Worm (Caenorhabditis elegans): ENCODE measurements around the gene klp-4.

ce11 chrX:3190193-3190592 lies 11.7 kb upstream of the klp-4 start:
- no peak for TF ChIP-seq med-1 (GFP tag; optimal IDR thresholded peaks at IDR 0.05; ENCODE audit: insufficient read depth)
- TF ChIP-seq klf-2 (GFP tag; conservative IDR thresholded peaks at IDR 0.05): no peak
- no peak for TF ChIP-seq flt-1 (GFP tag; IDR thresholded peaks at IDR 0.05)
- no peak for TF ChIP-seq ztf-29 (GFP tag; IDR thresholded peaks at IDR 0.05)
